Fruit fly (Drosophila melanogaster) whole organism, embryonic: Measurements from ENCODE around the gene ETHR.
A peak's percentile ranks its signal among the peaks of the same experiment; 100 is the strongest.

Experiments
- BEAF-32 ChIP-seq: fragments of 200-800 bp; sonication (Bioruptor generic); optimal IDR thresholded peaks from 3 replicates; lab custom pipeline; 2017; ENCODE audit warnings: missing biosample characterization, missing genetic modification characterization, mild to moderate bottlenecking, moderate library complexity, missing genetic modification reagents
- C15 ChIP-seq: fragments of 200-800 bp; sonication (Bioruptor generic); IDR thresholded peaks from 3 replicates; pipeline ENCODE4 v1.3.6; 2022; ENCODE audit warnings: missing biosample characterization, missing genetic modification characterization
- CG10274 ChIP-seq: fragments of 200-800 bp; sonication (Bioruptor generic); optimal IDR thresholded peaks from 3 replicates; lab custom pipeline; 2017; ENCODE audit warnings: missing biosample characterization, mild to moderate bottlenecking, missing genetic modification characterization
- CG10431 ChIP-seq: fragments of 200-800 bp; sonication (Bioruptor generic); optimal IDR thresholded peaks from 3 replicates; lab custom pipeline; 2018; ENCODE audit warnings: missing biosample characterization, mild to moderate bottlenecking, missing genetic modification characterization
- CG10565 ChIP-seq: fragments of 200-800 bp; sonication (Bioruptor generic); optimal IDR thresholded peaks from 3 replicates; lab custom pipeline; 2016; ENCODE audit warnings: missing biosample characterization, mild to moderate bottlenecking, missing genetic modification characterization
- CG10979 ChIP-seq: fragments of 200-800 bp; sonication (Bioruptor generic); optimal IDR thresholded peaks from 2 replicates; lab custom pipeline; 2018; ENCODE audit warnings: missing biosample characterization, mild to moderate bottlenecking, missing genetic modification characterization, moderate library complexity
- CG11456 ChIP-seq: fragments of 200-800 bp; sonication (Bioruptor generic); IDR thresholded peaks from 3 replicates; pipeline ENCODE4 v1.3.6; 2022; ENCODE audit warnings: missing biosample characterization, missing genetic modification characterization
- CG11504 ChIP-seq: fragments of 200-800 bp; sonication (Bioruptor generic); optimal IDR thresholded peaks from 3 replicates; lab custom pipeline; 2019; ENCODE audit warnings: missing biosample characterization, mild to moderate bottlenecking, missing genetic modification characterization, moderate library complexity
- CG1233 ChIP-seq: fragments of 200-800 bp; sonication (Bioruptor generic); optimal IDR thresholded peaks from 4 replicates; lab custom pipeline; 2018; ENCODE audit warnings: missing biosample characterization, mild to moderate bottlenecking, missing genetic modification characterization
- CG13123 ChIP-seq: fragments of 200-800 bp; sonication (Bioruptor generic); optimal IDR thresholded peaks from 2 replicates; lab custom pipeline; 2016; ENCODE audit warnings: missing biosample characterization, missing genetic modification characterization
- CG13287 ChIP-seq: fragments of 200-800 bp; sonication (Bioruptor generic); IDR thresholded peaks from 2 replicates; pipeline ENCODE4 v1.3.6; 2022; ENCODE audit warnings: missing biosample characterization, missing genetic modification characterization; ENCODE audit not compliant: partially characterized antibody
- CG14014 ChIP-seq: fragments of 200-800 bp; sonication (Bioruptor generic); IDR thresholded peaks from 2 replicates; pipeline ENCODE4 v1.3.6; 2022; ENCODE audit warnings: missing biosample characterization, missing genetic modification characterization
- CG15011 ChIP-seq: fragments of 200-800 bp; sonication (Bioruptor generic); optimal IDR thresholded peaks from 3 replicates; lab custom pipeline; 2018; ENCODE audit warnings: missing biosample characterization, mild to moderate bottlenecking, missing genetic modification characterization
- CG1602 ChIP-seq: fragments of 200-800 bp; sonication (Bioruptor generic); optimal IDR thresholded peaks from 3 replicates; lab custom pipeline; 2016; ENCODE audit warnings: missing biosample characterization, missing genetic modification characterization
- CG17568 ChIP-seq: fragments of 200-800 bp; sonication (Bioruptor generic); optimal IDR thresholded peaks from 2 replicates; lab custom pipeline; 2018; ENCODE audit warnings: missing biosample characterization, mild to moderate bottlenecking, missing genetic modification characterization, moderate library complexity
- CG2678 ChIP-seq: fragments of 200-800 bp; sonication (Bioruptor generic); optimal IDR thresholded peaks from 3 replicates; lab custom pipeline; 2019; ENCODE audit warnings: missing biosample characterization, mild to moderate bottlenecking, missing genetic modification characterization, moderate library complexity
- CG3995 ChIP-seq: fragments of 200-800 bp; sonication (Bioruptor generic); optimal IDR thresholded peaks from 3 replicates; lab custom pipeline; 2016; ENCODE audit warnings: missing biosample characterization, missing genetic modification characterization
- CG4730 ChIP-seq: fragments of 200-800 bp; sonication (Bioruptor generic); IDR thresholded peaks from 2 replicates; pipeline ENCODE4 v1.3.6; 2022; ENCODE audit warnings: missing biosample characterization, missing genetic modification characterization
- CG5180 ChIP-seq: fragments of 200-800 bp; sonication (Bioruptor generic); optimal IDR thresholded peaks from 3 replicates; lab custom pipeline; 2017; ENCODE audit warnings: missing biosample characterization, missing genetic modification characterization, mild to moderate bottlenecking, moderate library complexity, missing genetic modification reagents
- CG7357 ChIP-seq: fragments of 200-800 bp; sonication (Bioruptor generic); IDR thresholded peaks from 3 replicates; pipeline ENCODE4 v1.3.6; 2022; ENCODE audit warnings: missing biosample characterization, missing genetic modification characterization
- CG7556 ChIP-seq: fragments of 200-800 bp; sonication (Bioruptor generic); optimal IDR thresholded peaks from 2 replicates; lab custom pipeline; 2017; ENCODE audit warnings: missing biosample characterization, mild to moderate bottlenecking, missing genetic modification characterization
- CG9215 ChIP-seq: fragments of 200-800 bp; sonication (Bioruptor generic); IDR thresholded peaks from 2 replicates; pipeline ENCODE4 v1.3.6; 2022; ENCODE audit warnings: missing biosample characterization, missing genetic modification characterization
- CG9609 ChIP-seq: fragments of 200-800 bp; sonication (Bioruptor generic); optimal IDR thresholded peaks from 3 replicates; lab custom pipeline; 2016; ENCODE audit warnings: missing biosample characterization, missing genetic modification characterization
- D19A ChIP-seq: fragments of 200-800 bp; optimal IDR thresholded peaks from 3 replicates; lab custom pipeline; 2019; ENCODE audit warnings: missing biosample characterization, mild to moderate bottlenecking, missing genetic modification characterization, moderate library complexity
- Dip3 ChIP-seq: fragments of 200-800 bp; sonication (Bioruptor generic); optimal IDR thresholded peaks from 3 replicates; lab custom pipeline; 2016; ENCODE audit warnings: missing biosample characterization, missing genetic modification characterization
- Elba2 ChIP-seq: fragments of 200-800 bp; sonication (Bioruptor generic); optimal IDR thresholded peaks from 3 replicates; lab custom pipeline; 2016; ENCODE audit warnings: missing biosample characterization, missing genetic modification characterization
- Gsc ChIP-seq: fragments of 200-800 bp; sonication (Bioruptor generic); IDR thresholded peaks from 2 replicates; pipeline ENCODE4 v1.3.6; 2022; ENCODE audit warnings: missing biosample characterization, missing genetic modification characterization
- Gug ChIP-seq: fragments of 200-800 bp; sonication (Bioruptor generic); IDR thresholded peaks from 4 replicates; pipeline ENCODE4 v1.3.6; 2022; ENCODE audit warnings: missing biosample characterization, missing genetic modification characterization
- NFAT ChIP-seq: fragments of 200-800 bp; sonication (Bioruptor generic); IDR thresholded peaks from 2 replicates; pipeline ENCODE4 v1.3.6; 2022; ENCODE audit warnings: missing biosample characterization, missing genetic modification characterization
- Oaz ChIP-seq: fragments of 200-800 bp; sonication (Bioruptor generic); IDR thresholded peaks from 2 replicates; pipeline ENCODE4 v1.3.6; 2022; ENCODE audit warnings: missing biosample characterization, missing genetic modification characterization
- Oli ChIP-seq: fragments of 200-800 bp; sonication (Bioruptor generic); optimal IDR thresholded peaks from 2 replicates; lab custom pipeline; 2018; ENCODE audit warnings: missing biosample characterization, mild to moderate bottlenecking, missing genetic modification characterization, moderate library complexity
- Optix ChIP-seq: fragments of 200-800 bp; sonication (Bioruptor generic); IDR thresholded peaks from 3 replicates; pipeline ENCODE4 v1.3.6; 2022; ENCODE audit warnings: missing biosample characterization, missing genetic modification characterization
- Sry-δ ChIP-seq: fragments of 200-800 bp; sonication (Bioruptor generic); optimal IDR thresholded peaks from 2 replicates; lab custom pipeline; 2016; ENCODE audit warnings: missing biosample characterization, missing genetic modification characterization
- abd-A ChIP-seq: fragments of 200-800 bp; sonication (Bioruptor generic); optimal IDR thresholded peaks from 3 replicates; lab custom pipeline; 2019; ENCODE audit warnings: missing biosample characterization, mild to moderate bottlenecking, missing genetic modification characterization, moderate library complexity
- bab2 ChIP-seq: fragments of 200-800 bp; sonication (Bioruptor generic); optimal IDR thresholded peaks from 2 replicates; lab custom pipeline; 2016; ENCODE audit warnings: missing biosample characterization, missing genetic modification characterization
- bcd ChIP-seq: fragments of 200-800 bp; sonication (Bioruptor generic); optimal IDR thresholded peaks from 2 replicates; lab custom pipeline; 2017; ENCODE audit warnings: missing biosample characterization, mild to moderate bottlenecking, missing genetic modification characterization
- bigmax ChIP-seq: fragments of 200-800 bp; sonication (Bioruptor generic); optimal IDR thresholded peaks from 2 replicates; lab custom pipeline; 2018; ENCODE audit warnings: missing biosample characterization, mild to moderate bottlenecking, missing genetic modification characterization
- bowl ChIP-seq: fragments of 200-800 bp; sonication (Bioruptor generic); IDR thresholded peaks from 2 replicates; pipeline ENCODE4 v1.3.6; 2022; ENCODE audit warnings: missing biosample characterization, missing genetic modification characterization
- br ChIP-seq: fragments of >200 bp; optimal IDR thresholded peaks from 2 replicates; lab custom pipeline; 2017
- ci ChIP-seq: fragments of 200-800 bp; sonication (Bioruptor generic); IDR thresholded peaks from 3 replicates; pipeline ENCODE4 v1.3.6; 2022; ENCODE audit warnings: missing biosample characterization, missing genetic modification characterization
- dimm ChIP-seq: fragments of 200-800 bp; sonication (Bioruptor generic); IDR thresholded peaks from 2 replicates; pipeline ENCODE4 v1.3.6; 2022; ENCODE audit warnings: missing biosample characterization, missing genetic modification characterization
- emc ChIP-seq: fragments of 200-800 bp; sonication (Bioruptor generic); optimal IDR thresholded peaks from 2 replicates; lab custom pipeline; 2016; ENCODE audit warnings: missing biosample characterization, missing genetic modification characterization
- hbn ChIP-seq: fragments of 200-800 bp; sonication (Bioruptor generic); IDR thresholded peaks from 2 replicates; pipeline ENCODE4 v1.3.6; 2022; ENCODE audit warnings: missing biosample characterization, missing genetic modification characterization; ENCODE audit not compliant: partially characterized antibody
- hth ChIP-seq: fragments of >200 bp; optimal IDR thresholded peaks from 2 replicates; lab custom pipeline; 2017; ENCODE audit warnings: inconsistent platforms
- jing ChIP-seq: fragments of 200-800 bp; sonication (Bioruptor generic); optimal IDR thresholded peaks from 2 replicates; lab custom pipeline; 2018; ENCODE audit warnings: missing biosample characterization, mild to moderate bottlenecking, missing genetic modification characterization
- lbe ChIP-seq: fragments of 200-800 bp; sonication (Bioruptor generic); optimal IDR thresholded peaks from 2 replicates; lab custom pipeline; 2016; ENCODE audit warnings: missing biosample characterization, mild to moderate bottlenecking, missing genetic modification characterization
- maf-S ChIP-seq: fragments of 200-800 bp; sonication (Bioruptor generic); optimal IDR thresholded peaks from 2 replicates; lab custom pipeline; 2016; ENCODE audit warnings: missing biosample characterization, missing genetic modification characterization
- phol ChIP-seq: fragments of 200-800 bp; sonication (Bioruptor generic); optimal IDR thresholded peaks from 3 replicates; lab custom pipeline; 2018; ENCODE audit warnings: missing biosample characterization, mild to moderate bottlenecking, missing genetic modification characterization, moderate library complexity
- so ChIP-seq: fragments of 200-800 bp; sonication (Bioruptor generic); IDR thresholded peaks from 3 replicates; pipeline ENCODE4 v1.3.6; 2022; ENCODE audit warnings: missing biosample characterization, missing genetic modification characterization
- stwl ChIP-seq: fragments of 200-800 bp; sonication (Bioruptor generic); optimal IDR thresholded peaks from 3 replicates; lab custom pipeline; 2018; ENCODE audit warnings: missing biosample characterization, mild to moderate bottlenecking, missing genetic modification characterization, moderate library complexity
- ttk ChIP-seq: fragments of 200-800 bp; sonication (Bioruptor generic); IDR thresholded peaks from 2 replicates; pipeline ENCODE4 v2.1.2; 2022; ENCODE audit warnings: missing biosample characterization, missing genetic modification characterization
- wek ChIP-seq: fragments of 200-800 bp; sonication (Bioruptor generic); optimal IDR thresholded peaks from 3 replicates; lab custom pipeline; 2018; ENCODE audit warnings: missing biosample characterization, mild to moderate bottlenecking, missing genetic modification characterization, moderate library complexity
- zfh2 ChIP-seq: fragments of 200-800 bp; sonication (Bioruptor generic); optimal IDR thresholded peaks from 2 replicates; lab custom pipeline; 2016; ENCODE audit warnings: missing biosample characterization, missing genetic modification characterization

ETHR gene

dm6 chr3R:21218733-21219165, 28.1 kb upstream of the ETHR start, which contains the start of the genes Smyd5 and Oga (continued):
- no peak for TF ChIP-seq bcd (GFP tag; lab: Kevin White, UChicago)
- TF ChIP-seq bowl (GFP tag; lab: Robert Waterston, UW) = no peak
- TF ChIP-seq CG17568 (GFP tag; lab: Kevin White, UChicago) = no peak
- no peak for TF ChIP-seq CG9215 (GFP tag; lab: Robert Waterston, UW)
- TF ChIP-seq dimm (GFP tag; lab: Robert Waterston, UW) = no peak
- TF ChIP-seq Oli (tag; lab: Kevin White, UChicago) = no peak
- TF ChIP-seq Dip3 = peak; percentile 86
- no peak for TF ChIP-seq CG10979 (tag; lab: Kevin White, UChicago)
- peak; percentile 95 for TF ChIP-seq BEAF-32 (GFP tag; lab: Kevin White, UChicago)
- peak; percentile 41 for TF ChIP-seq phol (tag; lab: Kevin White, UChicago)
- TF ChIP-seq jing = no peak
- no peak for TF ChIP-seq CG13123 (GFP tag; lab: Kevin White, UChicago)
- TF ChIP-seq so (GFP tag; lab: Robert Waterston, UW) = no peak
- TF ChIP-seq Gsc (GFP tag; lab: Robert Waterston, UW) = no peak
- peak; percentile 2 for TF ChIP-seq CG10431 (GFP tag; lab: Kevin White, UChicago)
- no peak for TF ChIP-seq C15 (GFP tag; lab: Robert Waterston, UW)
- no peak for TF ChIP-seq CG4730
- peak; percentile 6 for TF ChIP-seq lbe (GFP tag; lab: Kevin White, UChicago)
- no peak for TF ChIP-seq Optix (GFP tag; lab: Robert Waterston, UW)
- TF ChIP-seq Gug (GFP tag; lab: Robert Waterston, UW) = no peak
- 0 out of 3 replicates have a peak, but pooled peaks have one; percentile 4 for TF ChIP-seq CG11456
- TF ChIP-seq D19A (tag; lab: Kevin White, UChicago) = no peak
- TF ChIP-seq Elba2 = peak; percentile 72
- no peak for TF ChIP-seq hth (lab: Kevin White, UChicago)
- TF ChIP-seq CG3995 (GFP tag; lab: Kevin White, UChicago) = no peak
- peak; percentile 39 for TF ChIP-seq maf-S (GFP tag; lab: Kevin White, UChicago)
- no peak for TF ChIP-seq CG10565 (GFP tag; lab: Kevin White, UChicago)
- TF ChIP-seq CG15011 = no peak
- TF ChIP-seq ci = peak; percentile 77
- TF ChIP-seq NFAT (GFP tag; lab: Robert Waterston, UW) = peak; percentile 32; the same call in 1 of the 2 replicates
- peak; percentile 26 for TF ChIP-seq CG9609
- no peak for TF ChIP-seq Oaz (GFP tag; lab: Robert Waterston, UW)
- TF ChIP-seq stwl = peak; percentile 81
- peak; percentile 85 for TF ChIP-seq Sry-δ (GFP tag; lab: Kevin White, UChicago)
- no peak for TF ChIP-seq CG11504
- no peak for TF ChIP-seq emc (GFP tag; lab: Kevin White, UChicago)
- TF ChIP-seq CG1602 (GFP tag; lab: Kevin White, UChicago) = no peak
- TF ChIP-seq CG7357 = no peak
- peak; percentile 60 for TF ChIP-seq zfh2 (GFP tag; lab: Kevin White, UChicago)
- TF ChIP-seq CG5180 = no peak
- TF ChIP-seq CG7556 = peak; percentile 20
- no peak for TF ChIP-seq bab2 (GFP tag; lab: Kevin White, UChicago)
- TF ChIP-seq bigmax (GFP tag; lab: Kevin White, UChicago) = no peak
- peak; percentile 94 for TF ChIP-seq CG13287 (GFP tag; lab: Robert Waterston, UW)
- TF ChIP-seq CG2678 (tag; lab: Kevin White, UChicago) = no peak
- TF ChIP-seq CG1233 (GFP tag; lab: Kevin White, UChicago) = peak; percentile 26
- TF ChIP-seq CG10274 (GFP tag; lab: Kevin White, UChicago) = no peak
- TF ChIP-seq wek (GFP tag; lab: Kevin White, UChicago) = no peak
- TF ChIP-seq CG14014 (GFP tag; lab: Robert Waterston, UW) = no peak
- no peak for TF ChIP-seq ttk (GFP tag; lab: Robert Waterston, UW)
- TF ChIP-seq hbn = peak; percentile 89
- TF ChIP-seq abd-A (tag; lab: Kevin White, UChicago) = no peak
- TF ChIP-seq br = no peak
